Fruit fly (Drosophila melanogaster): ENCODE data around the gene GatC.

Gene GatC

dm6 chr2L:13839744-13840151, 6.8 kb upstream of the GatC start (continued):
- TF ChIP-seq Mad (GFP tag; optimal IDR thresholded peaks at IDR 0.05), result peak; percentile 66
- TF ChIP-seq ind (GFP tag; optimal IDR thresholded peaks at IDR 0.05), result peak; percentile 65
- TF ChIP-seq CG11085 (GFP tag; IDR thresholded peaks at IDR 0.05), result peak; percentile 48; the same call in 1 of the 2 replicates
- peak; percentile 17 for TF ChIP-seq CG3995 (GFP tag; optimal IDR thresholded peaks at IDR 0.05)
- TF ChIP-seq hb (GFP tag; IDR thresholded peaks at IDR 0.05; ENCODE audit: partially characterized antibody), result no peak
- no peak for TF ChIP-seq abd-A (tag; optimal IDR thresholded peaks at IDR 0.05)
- TF ChIP-seq CG15479 (GFP tag; optimal IDR thresholded peaks at IDR 0.05), result no peak
- TF ChIP-seq CG33557 (GFP tag; optimal IDR thresholded peaks at IDR 0.05), result peak; percentile 5
- TF ChIP-seq Chrac-16 (GFP tag; optimal IDR thresholded peaks at IDR 0.05), result peak; percentile 67
- TF ChIP-seq Optix (GFP tag; IDR thresholded peaks at IDR 0.05), result no peak; the same call in 2 of the 3 replicates
- TF ChIP-seq tio (GFP tag; optimal IDR thresholded peaks at IDR 0.05), result peak; percentile 69
- TF ChIP-seq Sin3A (optimal IDR thresholded peaks at IDR 0.05), result no peak
- peak; percentile 90 for TF ChIP-seq Sox102F (GFP tag; optimal IDR thresholded peaks at IDR 0.05)
- TF ChIP-seq Doc3 (GFP tag; IDR thresholded peaks at IDR 0.05; ENCODE audit: partially characterized antibody), result no peak
- no peak for TF ChIP-seq z (GFP tag; IDR thresholded peaks at IDR 0.05)
- no peak for TF ChIP-seq Hey (tag; optimal IDR thresholded peaks at IDR 0.05)
- TF ChIP-seq lab (GFP tag; optimal IDR thresholded peaks at IDR 0.05), result peak; percentile 73
- peak; percentile 68 for TF ChIP-seq Dip3 (GFP tag; optimal IDR thresholded peaks at IDR 0.05)
- TF ChIP-seq Opbp (GFP tag; IDR thresholded peaks at IDR 0.05; ENCODE audit: partially characterized antibody), result no peak
- no peak for TF ChIP-seq br (optimal IDR thresholded peaks at IDR 0.05)
- TF ChIP-seq CG4730 (GFP tag; IDR thresholded peaks at IDR 0.05), result 0 out of 2 replicates have a peak, but pooled peaks have one; percentile 46
- peak; percentile 23 for TF ChIP-seq CG13296 (GFP tag; optimal IDR thresholded peaks at IDR 0.05)
- TF ChIP-seq CG18262 (tag; optimal IDR thresholded peaks at IDR 0.05), result peak; percentile 86
- no peak for TF ChIP-seq lov (optimal IDR thresholded peaks at IDR 0.05)
- no peak for TF ChIP-seq lov (GFP tag; IDR thresholded peaks at IDR 0.05)
- peak; percentile 85 for TF ChIP-seq Sox100B (GFP tag; optimal IDR thresholded peaks at IDR 0.05)
- no peak for TF ChIP-seq Doc2 (GFP tag; IDR thresholded peaks at IDR 0.05)
- peak; percentile 59 for TF ChIP-seq CG11398 (GFP tag; optimal IDR thresholded peaks at IDR 0.05)
- peak; percentile 40 for TF ChIP-seq ems (GFP tag; optimal IDR thresholded peaks at IDR 0.05)
- TF ChIP-seq CG2678 (tag; optimal IDR thresholded peaks at IDR 0.05), result peak; percentile 85
- peak; percentile 22 for TF ChIP-seq kah (GFP tag; optimal IDR thresholded peaks at IDR 0.05)
- 0 out of 4 replicates have a peak, but pooled peaks have one; percentile 14 for TF ChIP-seq chinmo (GFP tag; IDR thresholded peaks at IDR 0.05; ENCODE audit: partially characterized antibody)
- peak; percentile 27 for TF ChIP-seq CG4617 (GFP tag; optimal IDR thresholded peaks at IDR 0.05; ENCODE audit: borderline replicate concordance)
- no peak for TF ChIP-seq CG17912 (GFP tag; optimal IDR thresholded peaks at IDR 0.05)
- TF ChIP-seq lilli (GFP tag; optimal IDR thresholded peaks at IDR 0.05), result peak; percentile 78
- peak; percentile 88 for TF ChIP-seq CG31441 (GFP tag; IDR thresholded peaks at IDR 0.05)
- 0 out of 2 replicates have a peak, but pooled peaks have one; percentile 42 for TF ChIP-seq Rx (GFP tag; IDR thresholded peaks at IDR 0.05)
- TF ChIP-seq Eip74EF (GFP tag; optimal IDR thresholded peaks at IDR 0.05), result peak in 1 of 2 experiments; percentile 93
- TF ChIP-seq Med (GFP tag), result peak; percentile 95
- TF ChIP-seq CG8765 (GFP tag; IDR thresholded peaks at IDR 0.05), result no peak
- no peak; the same call in 1 of the 2 replicates for TF ChIP-seq CG4404 (GFP tag; IDR thresholded peaks at IDR 0.05)
- no peak for TF ChIP-seq Lpt (GFP tag; optimal IDR thresholded peaks at IDR 0.05)
- peak; percentile 45 for TF ChIP-seq CG31224 (GFP tag; IDR thresholded peaks at IDR 0.05)
- peak; percentile 83 for TF ChIP-seq Xrp1 (GFP tag; IDR thresholded peaks at IDR 0.05)
- TF ChIP-seq tup (GFP tag; optimal IDR thresholded peaks at IDR 0.05), result peak; percentile 36
- TF ChIP-seq CG13287 (GFP tag; IDR thresholded peaks at IDR 0.05; ENCODE audit: partially characterized antibody), result no peak
- TF ChIP-seq CG11247 (GFP tag; IDR thresholded peaks at IDR 0.05), result no peak
- peak; percentile 86 for TF ChIP-seq gsb-n (tag; optimal IDR thresholded peaks at IDR 0.05)
- peak; percentile 39 for TF ChIP-seq Myb (GFP tag; optimal IDR thresholded peaks at IDR 0.05)
- no peak for TF ChIP-seq gfzf (GFP tag; optimal IDR thresholded peaks at IDR 0.05)
- TF ChIP-seq CG8944 (GFP tag; optimal IDR thresholded peaks at IDR 0.05), result peak; percentile 58
